Fruit fly (Drosophila melanogaster) whole organism, embryonic: ENCODE measurements around the gene Alh.
A peak's percentile ranks its signal among the peaks of the same experiment; 100 is the strongest.

Experiments used
- Adf1 ChIP-seq: fragments of 200-800 bp; sonication (Bioruptor generic); IDR thresholded peaks from 2 replicates; pipeline ENCODE4 v1.3.6; 2022; ENCODE audit warnings: missing biosample characterization, missing genetic modification characterization
- Bdp1 ChIP-seq: fragments of 200-800 bp; sonication (Bioruptor generic); optimal IDR thresholded peaks from 3 replicates; lab custom pipeline; 2016; ENCODE audit warnings: missing biosample characterization, missing genetic modification characterization
- CG11560 ChIP-seq: fragments of 200-800 bp; sonication (Bioruptor generic); IDR thresholded peaks from 3 replicates; pipeline ENCODE4 v1.3.6; 2022; ENCODE audit warnings: missing biosample characterization, missing genetic modification characterization
- CG14014 ChIP-seq: fragments of 200-800 bp; sonication (Bioruptor generic); IDR thresholded peaks from 2 replicates; pipeline ENCODE4 v1.3.6; 2022; ENCODE audit warnings: missing biosample characterization, missing genetic modification characterization
- CG15073 ChIP-seq: fragments of 200-800 bp; sonication (Bioruptor generic); optimal IDR thresholded peaks from 2 replicates; lab custom pipeline; 2016; ENCODE audit warnings: missing biosample characterization, missing genetic modification characterization
- CG15514 ChIP-seq: fragments of 200-800 bp; sonication (Bioruptor generic); optimal IDR thresholded peaks from 3 replicates; lab custom pipeline; 2017; ENCODE audit warnings: missing biosample characterization, missing genetic modification characterization, mild to moderate bottlenecking, moderate library complexity, missing genetic modification reagents
- CG1602 ChIP-seq: fragments of 200-800 bp; sonication (Bioruptor generic); optimal IDR thresholded peaks from 3 replicates; lab custom pipeline; 2016; ENCODE audit warnings: missing biosample characterization, missing genetic modification characterization
- CG1603 ChIP-seq: fragments of 200-800 bp; sonication (Bioruptor generic); optimal IDR thresholded peaks from 2 replicates; lab custom pipeline; 2019; ENCODE audit warnings: missing biosample characterization, mild to moderate bottlenecking, missing genetic modification characterization, moderate library complexity
- CG17612 ChIP-seq: fragments of 200-800 bp; sonication (Bioruptor generic); IDR thresholded peaks from 2 replicates; pipeline ENCODE4 v1.3.6; 2022; ENCODE audit warnings: missing biosample characterization, missing genetic modification characterization
- CG18262 ChIP-seq: fragments of 200-800 bp; optimal IDR thresholded peaks from 3 replicates; lab custom pipeline; 2019; ENCODE audit warnings: missing biosample characterization, mild to moderate bottlenecking, missing genetic modification characterization, moderate library complexity
- CG18599 ChIP-seq: fragments of 200-800 bp; sonication (Bioruptor generic); optimal IDR thresholded peaks from 3 replicates; lab custom pipeline; 2017; ENCODE audit warnings: missing biosample characterization, missing genetic modification characterization, mild to moderate bottlenecking, moderate library complexity, missing genetic modification reagents
- CG31441 ChIP-seq: fragments of 200-800 bp; sonication (Bioruptor generic); IDR thresholded peaks from 2 replicates; pipeline ENCODE4 v1.3.6; 2022; ENCODE audit warnings: missing biosample characterization, missing genetic modification characterization
- CG3726 ChIP-seq: fragments of 200-800 bp; sonication (Bioruptor generic); IDR thresholded peaks from 3 replicates; pipeline ENCODE4, ENCODE4 v1.3.6; 2022; ENCODE audit warnings: missing biosample characterization, missing genetic modification characterization
- CG6854 ChIP-seq: fragments of 200-800 bp; sonication (Bioruptor generic); optimal IDR thresholded peaks from 3 replicates; lab custom pipeline; 2017; ENCODE audit warnings: missing biosample characterization, mild to moderate bottlenecking, missing genetic modification characterization
- CG8924 ChIP-seq: fragments of 200-800 bp; optimal IDR thresholded peaks from 3 replicates; lab custom pipeline; 2019; ENCODE audit warnings: missing biosample characterization, mild to moderate bottlenecking, missing genetic modification characterization, moderate library complexity
- CG9215 ChIP-seq: fragments of 200-800 bp; sonication (Bioruptor generic); IDR thresholded peaks from 2 replicates; pipeline ENCODE4 v1.3.6; 2022; ENCODE audit warnings: missing biosample characterization, missing genetic modification characterization
- CHES-1-like ChIP-seq: fragments of 200-800 bp; sonication (Bioruptor generic); optimal IDR thresholded peaks from 2 replicates; lab custom pipeline; 2016; ENCODE audit warnings: missing biosample characterization, missing genetic modification characterization
- D ChIP-seq, 2 experiments: fragments of 200-800 bp in 1 of 2; fragments of >200 bp in 1 of 2; sonication (Bioruptor generic) in 1 of 2; optimal IDR thresholded peaks; 2 replicates in 1 of 2; 3 replicates in 1 of 2; lab custom pipeline; 2017; ENCODE audit warnings: mild to moderate bottlenecking in 1 of 2, missing biosample characterization in 1 of 2, missing genetic modification characterization in 1 of 2, missing genetic modification reagents in 1 of 2
- Dek ChIP-seq: fragments of 200-800 bp; sonication (Bioruptor generic); optimal IDR thresholded peaks from 3 replicates; lab custom pipeline; 2019; ENCODE audit warnings: missing biosample characterization, mild to moderate bottlenecking, missing genetic modification characterization, moderate library complexity
- Fer3 ChIP-seq: fragments of 200-800 bp; sonication (Bioruptor generic); optimal IDR thresholded peaks from 2 replicates; lab custom pipeline; 2018; ENCODE audit warnings: missing biosample characterization, mild to moderate bottlenecking, missing genetic modification characterization, moderate library complexity
- HmgD ChIP-seq: fragments of 200-800 bp; sonication (Bioruptor generic); optimal IDR thresholded peaks from 3 replicates; lab custom pipeline; 2016; ENCODE audit warnings: missing biosample characterization, missing genetic modification characterization
- Hr78 ChIP-seq, 2 experiments: fragments of 200-800 bp in 1 of 2; fragments of >200 bp in 1 of 2; sonication (Bioruptor generic) in 1 of 2; optimal IDR thresholded peaks; 2 replicates each; lab custom pipeline; 2017 to 2019; ENCODE audit warnings: missing biosample characterization in 2 of 2, missing genetic modification characterization in 2 of 2, mild to moderate bottlenecking in 1 of 2, moderate library complexity in 1 of 2
- Lim3 ChIP-seq: fragments of 200-800 bp; sonication (Bioruptor generic); IDR thresholded peaks from 2 replicates; pipeline ENCODE4 v1.3.6; 2022; ENCODE audit warnings: missing biosample characterization, missing genetic modification characterization
- Meics ChIP-seq: fragments of 200-800 bp; sonication (Bioruptor generic); optimal IDR thresholded peaks from 2 replicates; lab custom pipeline; 2017; ENCODE audit warnings: missing biosample characterization, mild to moderate bottlenecking, missing genetic modification characterization
- NC2α ChIP-seq: fragments of 200-800 bp; sonication (Bioruptor generic); optimal IDR thresholded peaks from 2 replicates; lab custom pipeline; 2016; ENCODE audit warnings: missing biosample characterization, missing genetic modification characterization
- Nf-YA ChIP-seq: fragments of 200-800 bp; sonication (Bioruptor generic); IDR thresholded peaks from 2 replicates; pipeline ENCODE4 v1.3.6; 2022; ENCODE audit warnings: missing biosample characterization, missing genetic modification characterization
- Optix ChIP-seq: fragments of 200-800 bp; sonication (Bioruptor generic); IDR thresholded peaks from 3 replicates; pipeline ENCODE4 v1.3.6; 2022; ENCODE audit warnings: missing biosample characterization, missing genetic modification characterization
- aop ChIP-seq: fragments of 200-800 bp; sonication (Bioruptor generic); IDR thresholded peaks from 2 replicates; pipeline ENCODE4 v1.3.6; 2022; ENCODE audit warnings: missing biosample characterization, missing genetic modification characterization
- az2 ChIP-seq: fragments of 200-800 bp; sonication (Bioruptor generic); optimal IDR thresholded peaks from 3 replicates; lab custom pipeline; 2016; ENCODE audit warnings: missing biosample characterization, missing genetic modification characterization
- gsb ChIP-seq: fragments of 200-800 bp; sonication (Bioruptor generic); IDR thresholded peaks from 2 replicates; pipeline ENCODE4 v1.3.6; 2022; ENCODE audit warnings: missing biosample characterization, missing genetic modification characterization
- gt ChIP-seq: fragments of 200-800 bp; sonication (Bioruptor generic); IDR thresholded peaks from 2 replicates; pipeline ENCODE4 v1.3.6; 2022; ENCODE audit warnings: missing biosample characterization, missing genetic modification characterization
- hbn ChIP-seq: fragments of 200-800 bp; sonication (Bioruptor generic); IDR thresholded peaks from 2 replicates; pipeline ENCODE4 v1.3.6; 2022; ENCODE audit warnings: missing biosample characterization, missing genetic modification characterization; ENCODE audit not compliant: partially characterized antibody
- her ChIP-seq: fragments of 200-800 bp; sonication (Bioruptor generic); optimal IDR thresholded peaks from 2 replicates; lab custom pipeline; 2016; ENCODE audit warnings: missing biosample characterization, missing genetic modification characterization
- hkb ChIP-seq, 2 experiments: fragments of 200-800 bp in 1 of 2; fragments of >200 bp in 1 of 2; sonication (Bioruptor generic) in 1 of 2; IDR thresholded peaks in 1 of 2; optimal IDR thresholded peaks in 1 of 2; 2 replicates each; pipeline versions ENCODE4 v1.3.6 to Lab custom; 2017 to 2022; ENCODE audit warnings: missing biosample characterization in 1 of 2, missing genetic modification characterization in 1 of 2
- kah ChIP-seq: fragments of 200-800 bp; sonication (Bioruptor generic); optimal IDR thresholded peaks from 2 replicates; lab custom pipeline; 2018; ENCODE audit warnings: missing biosample characterization, mild to moderate bottlenecking, missing genetic modification characterization
- klu ChIP-seq: fragments of 200-800 bp; sonication (Bioruptor generic); IDR thresholded peaks from 2 replicates; pipeline ENCODE4 v1.3.6; 2022; ENCODE audit warnings: missing biosample characterization, missing genetic modification characterization
- mld ChIP-seq: fragments of 200-800 bp; sonication (Bioruptor generic); IDR thresholded peaks from 3 replicates; pipeline ENCODE4 v1.3.6; 2022; ENCODE audit warnings: missing biosample characterization, missing genetic modification characterization; ENCODE audit not compliant: partially characterized antibody
- pum ChIP-seq: fragments of 200-800 bp; sonication (Bioruptor generic); optimal IDR thresholded peaks from 2 replicates; lab custom pipeline; 2016; ENCODE audit warnings: missing biosample characterization, missing genetic modification characterization
- pzg ChIP-seq: fragments of 200-800 bp; sonication (Bioruptor generic); optimal IDR thresholded peaks from 3 replicates; lab custom pipeline; 2018; ENCODE audit warnings: missing biosample characterization, mild to moderate bottlenecking, missing genetic modification characterization, moderate library complexity
- rib ChIP-seq: fragments of 200-800 bp; sonication (Bioruptor generic); IDR thresholded peaks from 2 replicates; pipeline ENCODE4 v1.3.6; 2022; ENCODE audit warnings: missing biosample characterization, missing genetic modification characterization
- shn ChIP-seq: fragments of 200-800 bp; sonication (Bioruptor generic); optimal IDR thresholded peaks from 3 replicates; lab custom pipeline; 2016; ENCODE audit warnings: missing biosample characterization, missing genetic modification characterization
- tap ChIP-seq: fragments of 200-800 bp; optimal IDR thresholded peaks from 3 replicates; lab custom pipeline; 2019; ENCODE audit warnings: missing biosample characterization, mild to moderate bottlenecking, missing genetic modification characterization, moderate library complexity
- tna ChIP-seq: fragments of 200-800 bp; sonication (Bioruptor generic); IDR thresholded peaks from 2 replicates; pipeline ENCODE4 v1.3.6; 2022; ENCODE audit warnings: missing biosample characterization, missing genetic modification characterization; ENCODE audit not compliant: partially characterized antibody
- toy ChIP-seq: fragments of 200-800 bp; sonication (Bioruptor generic); IDR thresholded peaks from 2 replicates; pipeline ENCODE4 v1.3.6; 2022; ENCODE audit warnings: missing biosample characterization, missing genetic modification characterization
- twi ChIP-seq: fragments of 200-800 bp; optimal IDR thresholded peaks from 2 replicates; lab custom pipeline; 2019; ENCODE audit warnings: missing biosample characterization, mild to moderate bottlenecking, missing genetic modification characterization, moderate library complexity
- tx ChIP-seq: fragments of 200-800 bp; sonication (Bioruptor generic); optimal IDR thresholded peaks from 2 replicates; lab custom pipeline; 2016; ENCODE audit warnings: missing biosample characterization, missing genetic modification characterization
- vfl ChIP-seq: fragments of 200-800 bp; sonication (Bioruptor generic); optimal IDR thresholded peaks from 2 replicates; lab custom pipeline; 2016; ENCODE audit warnings: missing biosample characterization, missing genetic modification characterization
- zen ChIP-seq: fragments of 200-800 bp; sonication (Bioruptor generic); optimal IDR thresholded peaks from 3 replicates; lab custom pipeline; 2018; ENCODE audit warnings: missing biosample characterization, mild to moderate bottlenecking, missing genetic modification characterization, moderate library complexity

Alh gene

dm6 chr3R:7144245-7144904 lies 20.4 kb upstream of the Alh start, which contains the start of the genes CG14610 and CG2656 (continued):
- TF ChIP-seq CG15514 (GFP tag; lab: Kevin White, UChicago) (peak; percentile 82), Fer3 (peak; percentile 62), aop (GFP tag; lab: Robert Waterston, UW) (no peak), HmgD (GFP tag; lab: Kevin White, UChicago) (peak; percentile 74), CG31441 (GFP tag; lab: Robert Waterston, UW) (0 out of 2 replicates have a peak, but pooled peaks have one; percentile 22), vfl (peak; percentile 86), Dek (tag; lab: Kevin White, UChicago) (no peak), CG9215 (GFP tag; lab: Robert Waterston, UW) (no peak), rib (GFP tag; lab: Robert Waterston, UW) (peak; percentile 58; the same call in 1 of the 2 replicates), az2 (peak; percentile 87), CG8924 (tag; lab: Kevin White, UChicago) (peak; percentile 42), twi (tag; lab: Kevin White, UChicago) (peak; percentile 16), CG18262 (tag; lab: Kevin White, UChicago) (peak; percentile 44), tx (GFP tag; lab: Kevin White, UChicago) (peak; percentile 81), her (GFP tag; lab: Kevin White, UChicago) (peak; percentile 89), NC2α (GFP tag; lab: Kevin White, UChicago) (peak; percentile 57), tap (tag; lab: Kevin White, UChicago) (peak; percentile 30), CG14014 (peak; percentile 40; the same call in 1 of the 2 replicates), CG11560 (tag; lab: Robert Waterston, UW) (no peak), CG3726 (GFP tag; lab: Robert Waterston, UW) (no peak), Nf-YA (GFP tag; lab: Robert Waterston, UW) (peak; percentile 25; the same call in 1 of the 2 replicates), CG1603 (tag; lab: Kevin White, UChicago) (peak; percentile 94), kah (GFP tag; lab: Kevin White, UChicago) (no peak), klu (GFP tag; lab: Robert Waterston, UW) (no peak), CG15073 (peak; percentile 30), hkb (optimal IDR thresholded peaks at IDR 0.05; lab: Kevin White, UChicago) (no peak), hkb (GFP tag; IDR thresholded peaks at IDR 0.05; lab: Robert Waterston, UW) (peak; percentile 65), toy (no peak), CG1602 (peak; percentile 80), hbn (peak; percentile 50), Adf1 (GFP tag; lab: Robert Waterston, UW) (0 out of 2 replicates have a peak, but pooled peaks have one; percentile 16), D (optimal IDR thresholded peaks at IDR 0.05; lab: Kevin White, UChicago) (no peak), D (GFP tag; optimal IDR thresholded peaks at IDR 0.05; lab: Kevin White, UChicago) (peak; percentile 10), gt (no peak; the same call in 1 of the 2 replicates), Meics (GFP tag; lab: Kevin White, UChicago) (no peak), CG6854 (GFP tag; lab: Kevin White, UChicago) (no peak), zen (peak; percentile 50), CG17612 (GFP tag; lab: Robert Waterston, UW) (no peak), pzg (GFP tag; lab: Kevin White, UChicago) (peak; percentile 93), tna (peak; percentile 19; the same call in 1 of the 2 replicates), Optix (GFP tag; lab: Robert Waterston, UW) (no peak), Lim3 (GFP tag; lab: Robert Waterston, UW) (no peak), Bdp1 (GFP tag; lab: Kevin White, UChicago) (peak; percentile 84), CHES-1-like (GFP tag; lab: Kevin White, UChicago) (peak; percentile 82), shn (GFP tag; lab: Kevin White, UChicago) (peak; percentile 82), Hr78 (GFP tag; optimal IDR thresholded peaks at IDR 0.05; lab: Kevin White, UChicago) (no peak), gsb (GFP tag; lab: Robert Waterston, UW) (no peak), CG18599 (GFP tag; lab: Kevin White, UChicago) (peak; percentile 74), mld (GFP tag; lab: Robert Waterston, UW) (0 out of 3 replicates have a peak, but pooled peaks have one; percentile 52), pum (peak; percentile 88)
